Worm (Caenorhabditis elegans): Measurements from ENCODE around the gene alh-8.
"Not testable (repeated sequence)": the region's sequence is repeated elsewhere in the genome, so short reads cannot be mapped to it uniquely, and the experiment has no call there.

DNA sequence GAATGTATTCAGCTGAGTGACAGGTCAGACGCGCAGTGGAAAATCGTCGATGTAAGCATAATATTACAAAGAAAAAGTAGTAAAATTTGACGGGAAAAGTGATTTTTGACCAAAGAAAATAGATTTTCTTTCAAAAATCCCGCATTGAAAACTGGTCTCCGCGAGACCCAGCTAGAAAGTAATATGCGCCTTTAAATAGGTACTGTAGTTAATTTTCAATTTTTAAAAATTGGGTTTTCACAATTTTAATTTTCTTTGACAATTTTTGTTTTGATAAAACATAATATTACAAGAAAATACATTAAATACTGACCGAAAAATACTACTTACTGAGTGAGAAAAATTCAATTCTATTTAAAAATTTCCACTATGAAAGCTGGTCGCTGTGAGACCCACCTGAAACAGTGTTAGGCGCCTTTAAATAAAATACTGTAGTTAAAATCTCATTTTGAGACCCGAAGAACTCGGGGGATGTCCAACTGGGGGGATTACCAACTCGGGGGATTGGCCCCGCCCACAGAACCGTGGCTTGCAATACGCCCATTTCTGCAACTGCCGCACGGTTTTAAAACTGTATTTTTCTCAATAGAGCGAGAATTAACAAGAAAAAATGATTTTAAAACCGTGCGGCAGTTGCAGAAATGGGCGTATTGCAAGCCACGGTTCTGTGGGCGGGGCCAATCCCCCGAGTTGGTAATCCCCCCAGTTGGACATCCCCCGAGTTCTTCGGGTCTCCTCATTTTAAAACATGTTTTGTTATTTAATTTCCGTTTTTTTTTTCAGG lies 33.5 kb upstream of the alh-8 start, which contains the start of gene tars-1:
- TF ChIP-seq unc-62 (GFP tag; optimal IDR thresholded peaks at IDR 0.05); mdl-1 (tag; optimal IDR thresholded peaks at IDR 0.05); fkh-4 (tag; optimal IDR thresholded peaks at IDR 0.05; ENCODE audit: borderline replicate concordance); blmp-1 (tag; optimal IDR thresholded peaks at IDR 0.05); hlh-17 (GFP tag; optimal IDR thresholded peaks at IDR 0.05; ENCODE audit: borderline replicate concordance); egl-27 (tag; optimal IDR thresholded peaks at IDR 0.05); swsn-7 (tag; optimal IDR thresholded peaks at IDR 0.05); grh-1 (GFP tag; IDR thresholded peaks at IDR 0.05): not testable (repeated sequence)
